Fruit fly (Drosophila melanogaster) whole organism, wandering third instar larva: ENCODE data around the gene Arl6IP1.

Experiments used
- Abd-B ChIP-seq: fragments of >200 bp; optimal IDR thresholded peaks from 2 replicates; lab custom pipeline; 2017; ENCODE audit warnings: missing biosample characterization, missing genetic modification characterization
- CG32264 ChIP-seq: fragments of 200-800 bp; sonication (Bioruptor generic); optimal IDR thresholded peaks from 2 replicates; lab custom pipeline; 2016; ENCODE audit warnings: missing biosample characterization, missing genetic modification characterization
- CG9705 ChIP-seq: fragments of 200-800 bp; sonication (Bioruptor generic); optimal IDR thresholded peaks from 2 replicates; lab custom pipeline; 2018; ENCODE audit warnings: missing biosample characterization, mild to moderate bottlenecking, missing genetic modification characterization
- CrebA ChIP-seq: fragments of 200-800 bp; sonication (Bioruptor generic); optimal IDR thresholded peaks from 2 replicates; lab custom pipeline; 2016; ENCODE audit warnings: missing biosample characterization, mild to moderate bottlenecking, missing genetic modification characterization, borderline replicate concordance
- Dfd ChIP-seq: fragments of >200 bp; optimal IDR thresholded peaks from 2 replicates; lab custom pipeline; 2017; ENCODE audit warnings: missing biosample characterization, missing genetic modification characterization
- Dif ChIP-seq: fragments of 200-275, 200-300 bp; sonication (Bioruptor generic); optimal IDR thresholded peaks from 2 replicates; lab custom pipeline; 2018; ENCODE audit warnings: missing biosample characterization, missing genetic modification characterization; ENCODE audit not compliant: partially characterized antibody
- GATAd ChIP-seq: sonication (Bioruptor generic); optimal IDR thresholded peaks from 2 replicates; lab custom pipeline; 2016; ENCODE audit warnings: missing biosample characterization, missing genetic modification characterization
- HLH106 ChIP-seq: fragments of 200-800 bp; optimal IDR thresholded peaks from 3 replicates; lab custom pipeline; 2019; ENCODE audit warnings: missing biosample characterization, mild to moderate bottlenecking, missing genetic modification characterization, moderate library complexity
- Hnf4 ChIP-seq: fragments of 200-800 bp; sonication (Bioruptor generic); optimal IDR thresholded peaks from 2 replicates; lab custom pipeline; 2016; ENCODE audit warnings: missing biosample characterization, mild to moderate bottlenecking, missing genetic modification characterization
- Hr78 ChIP-seq: fragments of >200 bp; optimal IDR thresholded peaks from 2 replicates; lab custom pipeline; 2017; ENCODE audit warnings: missing biosample characterization, missing genetic modification characterization
- Hr83 ChIP-seq: fragments of 200-300 bp; sonication (Bioruptor generic); optimal IDR thresholded peaks from 2 replicates; lab custom pipeline; 2016; ENCODE audit warnings: missing biosample characterization, mild to moderate bottlenecking, missing genetic modification characterization, moderate library complexity; ENCODE audit not compliant: poor library complexity, severe bottlenecking
- Jra ChIP-seq: sonication (Bioruptor generic); optimal IDR thresholded peaks from 2 replicates; lab custom pipeline; 2016; ENCODE audit warnings: missing biosample characterization, missing genetic modification characterization
- Mio ChIP-seq: sonication (Bioruptor generic); optimal IDR thresholded peaks from 2 replicates; lab custom pipeline; 2016; ENCODE audit warnings: missing biosample characterization, missing genetic modification characterization
- N ChIP-seq: fragments of >200 bp; optimal IDR thresholded peaks from 2 replicates; lab custom pipeline; 2018; ENCODE audit warnings: missing biosample characterization, missing external identifiers, missing genetic modification characterization
- OdsH ChIP-seq: fragments of 200-800 bp; sonication (Bioruptor generic); optimal IDR thresholded peaks from 2 replicates; lab custom pipeline; 2016; ENCODE audit warnings: missing biosample characterization, mild to moderate bottlenecking, missing genetic modification characterization
- Rel ChIP-seq, 2 experiments: fragments of 200-800 bp; sonication (Bioruptor generic) in 1 of 2; optimal IDR thresholded peaks; 2 replicates in 1 of 2; 3 replicates in 1 of 2; lab custom pipeline; 2016 to 2019; ENCODE audit warnings: mild to moderate bottlenecking in 2 of 2, missing biosample characterization in 2 of 2, missing genetic modification characterization in 2 of 2, moderate library complexity in 1 of 2
- Sp1 ChIP-seq: fragments of 200-800 bp; sonication (Bioruptor generic); optimal IDR thresholded peaks from 3 replicates; lab custom pipeline; 2019; ENCODE audit warnings: missing biosample characterization, mild to moderate bottlenecking, missing genetic modification characterization, moderate library complexity
- Vsx2 ChIP-seq: fragments of 200-300, 225-300 bp; sonication (Bioruptor generic); optimal IDR thresholded peaks from 2 replicates; lab custom pipeline; 2018; ENCODE audit warnings: missing biosample characterization, missing genetic modification characterization; ENCODE audit not compliant: partially characterized antibody
- br ChIP-seq: fragments of 200-800 bp; sonication (Bioruptor generic); optimal IDR thresholded peaks from 2 replicates; lab custom pipeline; 2016; ENCODE audit warnings: missing biosample characterization, missing genetic modification characterization
- brk ChIP-seq: fragments of 200-800 bp; sonication (Bioruptor generic); optimal IDR thresholded peaks from 2 replicates; lab custom pipeline; 2016; ENCODE audit warnings: missing biosample characterization, mild to moderate bottlenecking, missing genetic modification characterization
- dmrt93B ChIP-seq: fragments of 200-800 bp; sonication (Bioruptor generic); optimal IDR thresholded peaks from 2 replicates; lab custom pipeline; 2018; ENCODE audit warnings: missing biosample characterization, mild to moderate bottlenecking, missing genetic modification characterization
- ey ChIP-seq: fragments of 200-800 bp; sonication (Bioruptor generic); optimal IDR thresholded peaks from 2 replicates; lab custom pipeline; 2016; ENCODE audit warnings: missing biosample characterization, missing genetic modification characterization
- foxo ChIP-seq, 2 experiments: fragments of 200-800 bp; sonication (Bioruptor generic); optimal IDR thresholded peaks; 2 replicates in 1 of 2; 3 replicates in 1 of 2; lab custom pipeline; 2016 to 2017; ENCODE audit warnings: missing biosample characterization in 2 of 2, missing genetic modification characterization in 2 of 2
- fru ChIP-seq: fragments of 200-800 bp; sonication (Bioruptor generic); optimal IDR thresholded peaks from 3 replicates; lab custom pipeline; 2016; ENCODE audit warnings: missing biosample characterization, mild to moderate bottlenecking, missing genetic modification characterization
- h ChIP-seq: fragments of 200-800 bp; sonication (Bioruptor generic); optimal IDR thresholded peaks from 3 replicates; lab custom pipeline; 2016; ENCODE audit warnings: missing biosample characterization, mild to moderate bottlenecking, missing genetic modification characterization
- jim ChIP-seq: fragments of 175-275, 200-325 bp; sonication (Bioruptor generic); optimal IDR thresholded peaks from 2 replicates; lab custom pipeline; 2016; ENCODE audit warnings: missing biosample characterization, mild to moderate bottlenecking, missing genetic modification characterization
- lola ChIP-seq: fragments of >200 bp; optimal IDR thresholded peaks from 2 replicates; lab custom pipeline; 2017; ENCODE audit warnings: missing biosample characterization, missing genetic modification characterization
- pan ChIP-seq: fragments of >200 bp; optimal IDR thresholded peaks from 2 replicates; lab custom pipeline; 2017
- psq ChIP-seq: fragments of 200-800 bp; sonication (Bioruptor generic); optimal IDR thresholded peaks from 3 replicates; lab custom pipeline; 2017; ENCODE audit warnings: missing biosample characterization, mild to moderate bottlenecking, missing genetic modification characterization, moderate library complexity
- rgr ChIP-seq: fragments of 200-800 bp; sonication (Bioruptor generic); optimal IDR thresholded peaks from 3 replicates; lab custom pipeline; 2016; ENCODE audit warnings: missing biosample characterization, mild to moderate bottlenecking, missing genetic modification characterization
- sage ChIP-seq: fragments of 200-800 bp; sonication (Bioruptor generic); optimal IDR thresholded peaks from 2 replicates; lab custom pipeline; 2016; ENCODE audit warnings: missing biosample characterization, mild to moderate bottlenecking, missing genetic modification characterization
- sv ChIP-seq: fragments of 200-800 bp; sonication (Bioruptor generic); optimal IDR thresholded peaks from 3 replicates; lab custom pipeline; 2016; ENCODE audit warnings: missing biosample characterization, missing genetic modification characterization
- tai ChIP-seq: sonication (Bioruptor generic); optimal IDR thresholded peaks from 2 replicates; lab custom pipeline; 2016; ENCODE audit warnings: missing biosample characterization, missing genetic modification characterization
- usp ChIP-seq: fragments of >200 bp; optimal IDR thresholded peaks from 2 replicates; lab custom pipeline; 2017; ENCODE audit warnings: missing biosample characterization, missing genetic modification characterization
- woc ChIP-seq: sonication (Bioruptor generic); optimal IDR thresholded peaks from 2 replicates; lab custom pipeline; 2016; ENCODE audit warnings: missing biosample characterization, mild to moderate bottlenecking, missing genetic modification characterization

Arl6IP1 gene

DNA sequence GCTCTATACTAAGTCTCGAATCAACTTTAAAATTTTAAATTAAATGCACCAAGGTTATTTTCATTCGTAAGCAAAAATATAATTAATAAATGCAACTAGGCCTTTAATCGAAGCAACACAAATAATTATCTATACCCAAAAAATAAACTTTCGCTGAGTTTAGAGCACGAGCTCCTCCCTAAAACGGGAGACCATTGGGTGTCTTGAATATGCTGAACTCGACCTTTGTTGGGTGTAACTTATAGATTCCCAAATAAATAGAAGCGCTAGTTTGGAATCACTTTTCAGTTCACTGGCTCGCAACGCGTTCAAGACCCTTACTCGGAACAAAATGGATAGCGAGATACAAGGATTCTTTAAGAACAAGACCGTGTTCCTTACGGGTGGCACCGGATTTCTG lies 25.8 kb upstream of the Arl6IP1 start, which contains the start of gene CG17560:
Gene CG17560, plus strand, starts transcription at position 301 of the 400 bp plus-strand sequence.
- TF ChIP-seq sage (GFP tag; lab: Kevin White, UChicago) (no peak), dmrt93B (GFP tag; lab: Kevin White, UChicago) (no peak), brk (GFP tag; lab: Kevin White, UChicago) (no peak), br (GFP tag; lab: Kevin White, UChicago) (no peak), Hr83 (GFP tag; lab: Kevin White, UChicago) (no peak), Vsx2 (GFP tag; lab: Kevin White, UChicago) (no peak), Rel (GFP tag; optimal IDR thresholded peaks at IDR 0.05; lab: Kevin White, UChicago) (no peak), Rel (tag; optimal IDR thresholded peaks at IDR 0.05; lab: Kevin White, UChicago) (no peak), jim (GFP tag; lab: Kevin White, UChicago) (no peak), Sp1 (GFP tag; lab: Kevin White, UChicago) (no peak), lola (GFP tag; lab: Kevin White, UChicago) (no peak), Mio (GFP tag; lab: Kevin White, UChicago) (no peak), Hr78 (GFP tag; lab: Kevin White, UChicago) (no peak), Abd-B (GFP tag; lab: Kevin White, UChicago) (no peak), pan (no peak), ey (GFP tag; lab: Kevin White, UChicago) (no peak), Jra (no peak), psq (GFP tag; lab: Kevin White, UChicago) (no peak)
- TF ChIP-seq, all 38 proteins: peak for 0

DNA sequence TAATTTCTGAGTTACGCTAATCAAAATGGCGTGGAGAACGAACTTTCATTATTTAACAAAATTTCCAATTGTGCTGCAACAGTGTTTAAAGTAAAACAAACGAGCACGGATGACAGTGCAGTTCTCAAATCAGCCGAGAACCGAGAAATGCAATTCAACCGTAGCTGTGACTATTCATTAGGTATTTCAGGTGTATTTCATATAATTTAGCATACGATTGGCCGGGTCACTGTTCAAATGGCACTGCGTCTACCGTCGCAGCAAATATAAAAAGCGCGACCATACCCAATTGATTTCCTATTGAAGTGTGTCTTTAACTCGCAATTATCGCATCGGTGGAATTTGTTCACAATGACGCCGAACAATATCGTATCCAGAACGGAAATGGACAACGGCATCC lies 22.9 kb upstream of the Arl6IP1 start, which contains the start of gene CG14893:
Gene CG14893, plus strand, starts transcription at position 301 of the 400 bp plus-strand sequence.
- TF ChIP-seq ey (GFP tag; lab: Kevin White, UChicago) (no peak), GATAd (GFP tag; lab: Kevin White, UChicago) (no peak), sage (GFP tag; lab: Kevin White, UChicago) (no peak), sv (no peak), dmrt93B (GFP tag; lab: Kevin White, UChicago) (no peak), brk (GFP tag; lab: Kevin White, UChicago) (no peak), h (GFP tag; lab: Kevin White, UChicago) (no peak), CrebA (GFP tag; lab: Kevin White, UChicago) (no peak), Dfd (GFP tag; lab: Kevin White, UChicago) (no peak), rgr (GFP tag; lab: Kevin White, UChicago) (no peak), Sp1 (GFP tag; lab: Kevin White, UChicago) (no peak)

DNA sequence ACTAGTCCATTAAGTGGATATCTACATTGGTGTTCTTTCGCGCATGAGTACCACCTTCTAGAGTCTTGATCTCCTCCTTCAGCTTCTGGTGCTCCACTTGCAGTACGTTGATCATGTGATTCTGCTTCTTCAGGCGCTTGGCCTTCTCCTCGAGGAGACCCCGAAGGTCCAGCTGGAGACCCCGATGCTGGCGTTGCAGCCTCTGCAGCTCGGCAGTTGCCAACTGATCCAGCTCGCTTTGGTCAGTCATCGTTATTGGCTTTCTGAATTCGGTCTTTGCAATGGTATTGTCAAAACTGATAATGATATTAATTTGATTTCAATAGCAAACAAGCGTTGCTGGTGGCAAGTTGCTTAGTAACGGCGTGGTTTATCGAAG lies 19.0 kb upstream of the Arl6IP1 start, which contains the start of gene Ccdc114:
Gene Ccdc114, minus strand, starts transcription at position 347 of the 379 bp plus-strand sequence.
- TF ChIP-seq foxo (GFP tag; optimal IDR thresholded peaks at IDR 0.05; lab: Kevin White, UChicago) (no peak), Hr83 (GFP tag; lab: Kevin White, UChicago) (no peak), Jra (no peak), lola (GFP tag; lab: Kevin White, UChicago) (no peak), HLH106 (tag; lab: Kevin White, UChicago) (no peak), Abd-B (GFP tag; lab: Kevin White, UChicago) (no peak), jim (GFP tag; lab: Kevin White, UChicago) (no peak), Hnf4 (GFP tag; lab: Kevin White, UChicago) (no peak), Rel (GFP tag; optimal IDR thresholded peaks at IDR 0.05; lab: Kevin White, UChicago) (no peak), Rel (tag; optimal IDR thresholded peaks at IDR 0.05; lab: Kevin White, UChicago) (no peak)

DNA sequence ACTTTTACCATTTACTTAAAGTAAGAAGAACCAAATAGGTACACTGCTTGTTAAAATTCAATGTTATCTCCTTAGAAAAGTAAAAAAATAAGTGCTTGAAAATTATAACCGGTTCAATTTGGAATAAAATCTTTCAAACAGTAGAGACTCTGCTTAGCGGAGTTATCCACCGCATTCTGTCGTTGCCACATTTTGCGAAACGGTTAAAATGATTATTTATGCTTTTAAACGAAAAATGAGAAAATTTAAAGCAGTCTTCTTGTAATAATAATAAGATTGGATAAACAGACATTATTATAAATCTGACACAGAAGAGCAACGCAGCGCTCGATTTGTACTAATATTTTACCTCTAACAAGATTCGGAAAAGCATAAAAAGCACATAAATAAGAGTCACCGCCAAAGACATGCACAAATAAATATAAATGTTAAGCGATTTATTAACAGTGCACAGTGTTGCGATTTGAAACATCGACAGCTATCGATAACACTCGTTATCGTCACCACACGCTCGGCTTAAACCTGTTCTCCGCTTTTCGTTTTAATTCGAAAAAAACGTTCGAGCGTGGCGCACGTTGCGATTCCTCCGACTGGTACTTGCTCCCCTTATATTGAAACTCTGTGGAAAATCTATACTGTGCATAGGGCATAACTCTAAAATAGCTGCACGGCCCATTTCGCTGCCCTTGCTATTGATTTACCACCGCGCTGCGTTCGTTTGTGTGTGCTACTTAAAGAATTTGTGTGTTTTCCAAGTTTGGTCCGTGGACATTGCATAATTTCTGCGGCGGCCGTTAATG lies 18.5 kb upstream of the Arl6IP1 start, which contains the start of gene Fas1:
Gene Fas1, plus strand, starts transcription at position 489 of the 800 bp plus-strand sequence.
- TF ChIP-seq woc (GFP tag; lab: Kevin White, UChicago), result peak; percentile 21
- TF ChIP-seq Dif (GFP tag; lab: Kevin White, UChicago), result peak; percentile 6
- TF ChIP-seq Abd-B (GFP tag; lab: Kevin White, UChicago), result no peak
- TF ChIP-seq psq (GFP tag; lab: Kevin White, UChicago), result no peak
- TF ChIP-seq Hr83 (GFP tag; lab: Kevin White, UChicago), result no peak
- no peak for TF ChIP-seq Dfd (GFP tag; lab: Kevin White, UChicago)
- no peak for TF ChIP-seq OdsH (GFP tag; lab: Kevin White, UChicago)
- TF ChIP-seq Mio (GFP tag; lab: Kevin White, UChicago), result no peak
- TF ChIP-seq Rel (GFP tag; optimal IDR thresholded peaks at IDR 0.05; lab: Kevin White, UChicago), result no peak
- no peak for TF ChIP-seq Rel (tag; optimal IDR thresholded peaks at IDR 0.05; lab: Kevin White, UChicago)
- no peak for TF ChIP-seq HLH106 (tag; lab: Kevin White, UChicago)
- TF ChIP-seq Hnf4 (GFP tag; lab: Kevin White, UChicago), result no peak
- no peak for TF ChIP-seq N
- TF ChIP-seq brk (GFP tag; lab: Kevin White, UChicago), result no peak
- no peak for TF ChIP-seq CrebA (GFP tag; lab: Kevin White, UChicago)
- TF ChIP-seq rgr (GFP tag; lab: Kevin White, UChicago), result no peak
- no peak for TF ChIP-seq Sp1 (GFP tag; lab: Kevin White, UChicago)
- TF ChIP-seq CG9705, result no peak
- TF ChIP-seq jim (GFP tag; lab: Kevin White, UChicago), result no peak
- TF ChIP-seq sv, result peak; percentile 26
- TF ChIP-seq ey (GFP tag; lab: Kevin White, UChicago), result no peak
- TF ChIP-seq GATAd (GFP tag; lab: Kevin White, UChicago), result no peak
- peak; percentile 28 for TF ChIP-seq Vsx2 (GFP tag; lab: Kevin White, UChicago)
- TF ChIP-seq Jra, result no peak
- TF ChIP-seq lola (GFP tag; lab: Kevin White, UChicago), result no peak
- TF ChIP-seq pan, result no peak
- no peak for TF ChIP-seq CG32264
- no peak for TF ChIP-seq tai (GFP tag; lab: Kevin White, UChicago)
- TF ChIP-seq Hr78 (GFP tag; lab: Kevin White, UChicago), result no peak
- TF ChIP-seq br (GFP tag; lab: Kevin White, UChicago), result no peak
- no peak for TF ChIP-seq foxo (GFP tag; optimal IDR thresholded peaks at IDR 0.05; lab: Kevin White, UChicago)
- no peak for TF ChIP-seq usp (GFP tag; lab: Kevin White, UChicago)
- no peak for TF ChIP-seq h (GFP tag; lab: Kevin White, UChicago)
- peak; percentile 56 for TF ChIP-seq fru (GFP tag; lab: Kevin White, UChicago)
